Fruit fly (Drosophila melanogaster) whole organism, embryonic: ENCODE data around the gene CG8563.

Source experiments
- Abd-B ChIP-seq: fragments of 200-800 bp; sonication (Bioruptor generic); optimal IDR thresholded peaks from 2 replicates; lab custom pipeline; 2018; ENCODE audit warnings: missing biosample characterization, mild to moderate bottlenecking, missing genetic modification characterization, moderate library complexity
- Atf3 ChIP-seq: fragments of 200-800 bp; sonication (Bioruptor generic); optimal IDR thresholded peaks from 3 replicates; lab custom pipeline; 2016; ENCODE audit warnings: missing biosample characterization, missing genetic modification characterization
- CG10209 ChIP-seq: fragments of 200-800 bp; sonication (Bioruptor generic); optimal IDR thresholded peaks from 3 replicates; lab custom pipeline; 2017; ENCODE audit warnings: missing biosample characterization, mild to moderate bottlenecking, missing genetic modification characterization, missing genetic modification reagents
- CG11085 ChIP-seq: fragments of 200-800 bp; sonication (Bioruptor generic); IDR thresholded peaks from 2 replicates; pipeline ENCODE4 v1.3.6; 2022; ENCODE audit warnings: missing biosample characterization, missing genetic modification characterization
- CG11093 ChIP-seq: fragments of 200-800 bp; sonication (Bioruptor generic); IDR thresholded peaks from 3 replicates; pipeline ENCODE4 v1.3.6; 2022; ENCODE audit warnings: missing biosample characterization, missing genetic modification characterization
- CG11398 ChIP-seq: fragments of 200-800 bp; sonication (Bioruptor generic); optimal IDR thresholded peaks from 2 replicates; lab custom pipeline; 2016; ENCODE audit warnings: missing biosample characterization, missing genetic modification characterization
- CG12155 ChIP-seq: fragments of 200-800 bp; sonication (Bioruptor generic); optimal IDR thresholded peaks from 3 replicates; lab custom pipeline; 2016; ENCODE audit warnings: missing biosample characterization, missing genetic modification characterization
- CG13287 ChIP-seq: fragments of 200-800 bp; sonication (Bioruptor generic); IDR thresholded peaks from 2 replicates; pipeline ENCODE4 v1.3.6; 2022; ENCODE audit warnings: missing biosample characterization, missing genetic modification characterization; ENCODE audit not compliant: partially characterized antibody
- CG13894 ChIP-seq: fragments of 200-800 bp; sonication (Bioruptor generic); optimal IDR thresholded peaks from 3 replicates; lab custom pipeline; 2018; ENCODE audit warnings: missing biosample characterization, mild to moderate bottlenecking, missing genetic modification characterization, moderate library complexity
- CG1602 ChIP-seq: fragments of 200-800 bp; sonication (Bioruptor generic); optimal IDR thresholded peaks from 3 replicates; lab custom pipeline; 2016; ENCODE audit warnings: missing biosample characterization, missing genetic modification characterization
- CG17802 ChIP-seq: fragments of 200-800 bp; sonication (Bioruptor generic); optimal IDR thresholded peaks from 2 replicates; lab custom pipeline; 2018; ENCODE audit warnings: missing biosample characterization, mild to moderate bottlenecking, missing genetic modification characterization, moderate library complexity
- CG18262 ChIP-seq: fragments of 200-800 bp; optimal IDR thresholded peaks from 3 replicates; lab custom pipeline; 2019; ENCODE audit warnings: missing biosample characterization, mild to moderate bottlenecking, missing genetic modification characterization, moderate library complexity
- CG18476 ChIP-seq: fragments of 200-800 bp; sonication (Bioruptor generic); optimal IDR thresholded peaks from 2 replicates; lab custom pipeline; 2016; ENCODE audit warnings: missing biosample characterization, mild to moderate bottlenecking, missing genetic modification characterization
- CG18599 ChIP-seq: fragments of 200-800 bp; sonication (Bioruptor generic); optimal IDR thresholded peaks from 3 replicates; lab custom pipeline; 2017; ENCODE audit warnings: missing biosample characterization, missing genetic modification characterization, mild to moderate bottlenecking, moderate library complexity, missing genetic modification reagents
- CG2129 ChIP-seq: fragments of 200-800 bp; sonication (Bioruptor generic); IDR thresholded peaks from 2 replicates; pipeline ENCODE4 v1.3.6; 2022; ENCODE audit warnings: missing biosample characterization, missing genetic modification characterization; ENCODE audit not compliant: partially characterized antibody
- CG3163 ChIP-seq: fragments of 200-800 bp; sonication (Bioruptor generic); optimal IDR thresholded peaks from 3 replicates; lab custom pipeline; 2016; ENCODE audit warnings: missing biosample characterization, missing genetic modification characterization
- CG42726 ChIP-seq: fragments of 200-800 bp; sonication (Bioruptor generic); IDR thresholded peaks from 2 replicates; pipeline ENCODE4 v1.3.6; 2022; ENCODE audit warnings: missing biosample characterization, missing genetic modification characterization; ENCODE audit not compliant: partially characterized antibody
- CG4617 ChIP-seq: fragments of 200-800 bp; sonication (Bioruptor generic); optimal IDR thresholded peaks from 3 replicates; lab custom pipeline; 2016; ENCODE audit warnings: missing biosample characterization, missing genetic modification characterization, borderline replicate concordance
- CG6854 ChIP-seq: fragments of 200-800 bp; sonication (Bioruptor generic); optimal IDR thresholded peaks from 3 replicates; lab custom pipeline; 2017; ENCODE audit warnings: missing biosample characterization, mild to moderate bottlenecking, missing genetic modification characterization
- CG7745 ChIP-seq: fragments of 200-800 bp; sonication (Bioruptor generic); optimal IDR thresholded peaks from 2 replicates; lab custom pipeline; 2018; ENCODE audit warnings: missing biosample characterization, mild to moderate bottlenecking, missing genetic modification characterization, moderate library complexity
- CG7963 ChIP-seq: fragments of 200-800 bp; sonication (Bioruptor generic); IDR thresholded peaks from 3 replicates; pipeline ENCODE4 v1.3.6; 2022; ENCODE audit warnings: missing biosample characterization, missing genetic modification characterization; ENCODE audit not compliant: partially characterized antibody
- CG9932 ChIP-seq: fragments of 200-800 bp; sonication (Bioruptor generic); IDR thresholded peaks from 2 replicates; pipeline ENCODE4 v1.3.6; 2022; ENCODE audit warnings: missing biosample characterization, missing genetic modification characterization
- Dbx ChIP-seq: fragments of 200-800 bp; sonication (Bioruptor generic); IDR thresholded peaks from 3 replicates; pipeline ENCODE4 v1.3.6; 2022; ENCODE audit warnings: missing biosample characterization, missing genetic modification characterization
- Dek ChIP-seq: fragments of 200-800 bp; sonication (Bioruptor generic); optimal IDR thresholded peaks from 3 replicates; lab custom pipeline; 2019; ENCODE audit warnings: missing biosample characterization, mild to moderate bottlenecking, missing genetic modification characterization, moderate library complexity
- Dip3 ChIP-seq: fragments of 200-800 bp; sonication (Bioruptor generic); optimal IDR thresholded peaks from 3 replicates; lab custom pipeline; 2016; ENCODE audit warnings: missing biosample characterization, missing genetic modification characterization
- Doc3 ChIP-seq: fragments of 200-800 bp; sonication (Bioruptor generic); IDR thresholded peaks from 3 replicates; pipeline ENCODE4 v1.3.6; 2022; ENCODE audit warnings: missing biosample characterization, missing genetic modification characterization; ENCODE audit not compliant: partially characterized antibody
- Drgx ChIP-seq: fragments of 200-800 bp; sonication (Bioruptor generic); IDR thresholded peaks from 2 replicates; pipeline ENCODE4 v1.3.6; 2022; ENCODE audit warnings: missing biosample characterization, missing genetic modification characterization
- Ets65A ChIP-seq: fragments of 200-800 bp; sonication (Bioruptor generic); peaks from one replicate; lab custom pipeline; 2016; ENCODE audit warnings: missing biosample characterization, missing genetic modification characterization
- GATAe ChIP-seq: fragments of 200-800 bp; sonication (Bioruptor generic); conservative IDR thresholded peaks from 2 replicates; pipeline ENCODE4 v1.3.6; 2022; ENCODE audit warnings: missing biosample characterization, missing genetic modification characterization
- Gsc ChIP-seq: fragments of 200-800 bp; sonication (Bioruptor generic); IDR thresholded peaks from 2 replicates; pipeline ENCODE4 v1.3.6; 2022; ENCODE audit warnings: missing biosample characterization, missing genetic modification characterization
- HLH3B ChIP-seq: fragments of 200-800 bp; sonication (Bioruptor generic); IDR thresholded peaks from 2 replicates; pipeline ENCODE4 v1.3.6; 2022; ENCODE audit warnings: missing biosample characterization, missing genetic modification characterization
- Jarid2 ChIP-seq: fragments of 200-800 bp; sonication (Bioruptor generic); optimal IDR thresholded peaks from 3 replicates; lab custom pipeline; 2017; ENCODE audit warnings: mild to moderate bottlenecking, missing biosample characterization, missing genetic modification reagents, missing genetic modification characterization
- MBD-R2 ChIP-seq: fragments of 200-800 bp; sonication (Bioruptor generic); IDR thresholded peaks from 2 replicates; pipeline ENCODE4 v1.3.6; 2022; ENCODE audit warnings: missing biosample characterization, missing genetic modification characterization
- Opbp ChIP-seq: fragments of 200-800 bp; sonication (Bioruptor generic); IDR thresholded peaks from 3 replicates; pipeline ENCODE4 v1.3.6; 2022; ENCODE audit warnings: missing biosample characterization, missing genetic modification characterization; ENCODE audit not compliant: partially characterized antibody
- eve ChIP-seq, 2 experiments: fragments of >200 bp; optimal IDR thresholded peaks; 2 replicates each; lab custom pipeline; 2017; ENCODE audit warnings: missing biosample characterization in 2 of 2, missing genetic modification characterization in 2 of 2
- gro ChIP-seq: fragments of 200-800 bp; sonication (Bioruptor generic); optimal IDR thresholded peaks from 2 replicates; lab custom pipeline; 2016; ENCODE audit warnings: missing biosample characterization, missing genetic modification characterization
- hbn ChIP-seq: fragments of 200-800 bp; sonication (Bioruptor generic); IDR thresholded peaks from 2 replicates; pipeline ENCODE4 v1.3.6; 2022; ENCODE audit warnings: missing biosample characterization, missing genetic modification characterization; ENCODE audit not compliant: partially characterized antibody
- hth ChIP-seq: fragments of >200 bp; optimal IDR thresholded peaks from 2 replicates; lab custom pipeline; 2017; ENCODE audit warnings: inconsistent platforms
- knrl ChIP-seq: fragments of 200-800 bp; sonication (Bioruptor generic); IDR thresholded peaks from 3 replicates; pipeline ENCODE4 v1.3.6; 2022; ENCODE audit warnings: missing biosample characterization, missing genetic modification characterization; ENCODE audit not compliant: partially characterized antibody
- lmd ChIP-seq: fragments of 200-800 bp; sonication (Bioruptor generic); IDR thresholded peaks from 2 replicates; pipeline ENCODE4 v1.3.6; 2022; ENCODE audit warnings: missing biosample characterization, missing genetic modification characterization
- luna ChIP-seq: fragments of 200-800 bp; sonication (Bioruptor generic); optimal IDR thresholded peaks from 2 replicates; lab custom pipeline; 2016; ENCODE audit warnings: missing biosample characterization, missing genetic modification characterization
- sd ChIP-seq: fragments of 200-800 bp; sonication (Bioruptor generic); optimal IDR thresholded peaks from 3 replicates; lab custom pipeline; 2018; ENCODE audit warnings: missing biosample characterization, mild to moderate bottlenecking, missing genetic modification characterization, moderate library complexity
- sna ChIP-seq: fragments of 200-800 bp; sonication (Bioruptor generic); IDR thresholded peaks from 2 replicates; pipeline ENCODE4 v1.3.6; 2022; ENCODE audit warnings: missing biosample characterization, missing genetic modification characterization; ENCODE audit not compliant: partially characterized antibody
- tll ChIP-seq, 2 experiments: fragments of 200-800 bp in 1 of 2; fragments of >200 bp in 1 of 2; sonication (Bioruptor generic) in 1 of 2; optimal IDR thresholded peaks; 2 replicates each; lab custom pipeline; 2017 to 2019; ENCODE audit warnings: missing biosample characterization in 2 of 2, missing genetic modification characterization in 2 of 2, mild to moderate bottlenecking in 1 of 2, moderate library complexity in 1 of 2
- unpg ChIP-seq: fragments of 200-800 bp; sonication (Bioruptor generic); optimal IDR thresholded peaks from 3 replicates; lab custom pipeline; 2018; ENCODE audit warnings: missing biosample characterization, mild to moderate bottlenecking, missing genetic modification characterization, moderate library complexity
- vfl ChIP-seq: fragments of 200-800 bp; sonication (Bioruptor generic); optimal IDR thresholded peaks from 2 replicates; lab custom pipeline; 2016; ENCODE audit warnings: missing biosample characterization, missing genetic modification characterization
- wek ChIP-seq: fragments of 200-800 bp; sonication (Bioruptor generic); optimal IDR thresholded peaks from 3 replicates; lab custom pipeline; 2018; ENCODE audit warnings: missing biosample characterization, mild to moderate bottlenecking, missing genetic modification characterization, moderate library complexity

Gene CG8563

DNA sequence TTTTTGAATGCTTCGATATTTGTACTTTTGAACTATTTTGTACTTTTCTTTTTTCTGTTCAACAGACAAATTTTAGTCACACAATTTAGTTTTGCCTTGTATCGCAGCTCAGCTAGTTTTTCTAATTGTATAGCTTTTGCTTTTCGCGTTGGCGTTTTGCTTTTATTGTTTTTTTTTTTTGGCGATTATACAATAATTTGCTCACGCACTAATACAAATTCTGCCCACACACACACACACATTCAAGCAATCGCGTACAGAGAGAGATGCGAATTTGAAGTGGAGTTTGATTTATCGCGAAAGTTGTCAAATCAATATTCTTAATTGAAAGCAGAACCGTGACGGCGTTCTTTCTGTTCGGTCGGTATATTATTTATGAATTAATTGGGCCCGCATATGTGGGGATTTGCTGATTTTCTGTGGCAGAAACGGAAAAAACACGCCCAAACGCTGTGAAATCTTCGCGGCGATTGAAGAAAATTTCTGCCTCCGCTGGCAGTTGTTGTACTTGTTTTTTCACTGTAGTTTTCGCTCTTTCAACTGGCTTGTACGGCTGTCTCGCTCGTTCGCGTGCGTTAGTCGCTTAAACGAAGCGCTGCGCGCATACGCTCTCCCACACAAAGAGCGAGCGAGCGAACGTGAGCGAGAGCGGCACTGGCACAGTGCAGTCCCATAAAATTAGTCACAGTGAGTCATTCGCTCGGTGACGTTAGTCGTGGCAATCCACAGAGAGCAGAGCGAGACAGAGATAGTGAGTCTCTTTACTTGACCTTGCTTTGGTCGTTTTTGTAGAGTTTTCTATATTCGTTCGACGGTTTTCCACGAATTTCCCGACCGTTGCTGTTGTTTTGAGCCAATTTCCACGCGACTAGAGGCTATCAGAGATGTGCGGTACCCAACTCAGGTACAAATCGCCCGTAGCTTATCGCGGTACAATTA, 44.4 kb downstream of the CG8563 start, which contains the start of gene Rac2 (continued):
- TF ChIP-seq CG13287 (GFP tag; lab: Robert Waterston, UW) (peak; percentile 56; the same call in 1 of the 2 replicates), Jarid2 (peak; percentile 66), Ets65A (GFP tag; lab: Kevin White, UChicago) (no peak), CG2129 (GFP tag; lab: Robert Waterston, UW) (no peak), CG3163 (GFP tag; lab: Kevin White, UChicago) (peak; percentile 89), lmd (GFP tag; lab: Robert Waterston, UW) (0 out of 2 replicates have a peak, but pooled peaks have one; percentile 10), sna (GFP tag; lab: Robert Waterston, UW) (0 out of 2 replicates have a peak, but pooled peaks have one; percentile 46), CG18262 (tag; lab: Kevin White, UChicago) (peak; percentile 11), CG10209 (GFP tag; lab: Kevin White, UChicago) (no peak), CG42726 (GFP tag; lab: Robert Waterston, UW) (0 out of 2 replicates have a peak, but pooled peaks have one; percentile 18), unpg (GFP tag; lab: Kevin White, UChicago) (no peak), vfl (GFP tag; lab: Kevin White, UChicago) (no peak), hbn (peak; percentile 44), Drgx (GFP tag; lab: Robert Waterston, UW) (peak; percentile 22), CG11085 (GFP tag; lab: Robert Waterston, UW) (no peak), MBD-R2 (GFP tag; lab: Robert Waterston, UW) (0 out of 2 replicates have a peak, but pooled peaks have one; percentile 21), CG9932 (GFP tag; lab: Robert Waterston, UW) (peak; percentile 52), CG7963 (GFP tag; lab: Robert Waterston, UW) (no peak), wek (GFP tag; lab: Kevin White, UChicago) (no peak), hth (lab: Kevin White, UChicago) (no peak), GATAe (GFP tag; lab: Robert Waterston, UW) (no peak), eve (GFP tag; optimal IDR thresholded peaks at IDR 0.05; lab: Kevin White, UChicago) (peak in 1 of 2 experiments; percentile 60), CG13894 (tag; lab: Kevin White, UChicago) (no peak), CG18476 (GFP tag; lab: Kevin White, UChicago) (no peak), CG4617 (GFP tag; lab: Kevin White, UChicago) (no peak), CG6854 (GFP tag; lab: Kevin White, UChicago) (no peak), Abd-B (no peak), HLH3B (GFP tag; lab: Robert Waterston, UW) (no peak), sd (tag; lab: Kevin White, UChicago) (peak; percentile 63), CG17802 (no peak), CG18599 (no peak), Dek (no peak), Doc3 (GFP tag; lab: Robert Waterston, UW) (no peak), knrl (GFP tag; lab: Robert Waterston, UW) (peak; percentile 13; the same call in 1 of the 3 replicates), tll (GFP tag; optimal IDR thresholded peaks at IDR 0.05; lab: Kevin White, UChicago) (peak in 1 of 2 experiments; percentile 95), CG1602 (GFP tag; lab: Kevin White, UChicago) (no peak), gro (peak; percentile 12), Dip3 (GFP tag; lab: Kevin White, UChicago) (no peak), Opbp (GFP tag; lab: Robert Waterston, UW) (peak; percentile 53; the same call in 2 of the 3 replicates), Gsc (GFP tag; lab: Robert Waterston, UW) (no peak), Dbx (peak; percentile 53; the same call in 1 of the 3 replicates), CG11093 (GFP tag; lab: Robert Waterston, UW) (0 out of 3 replicates have a peak, but pooled peaks have one; percentile 17), CG7745 (tag; lab: Kevin White, UChicago) (no peak), CG12155 (GFP tag; lab: Kevin White, UChicago) (peak; percentile 30), luna (GFP tag; lab: Kevin White, UChicago) (no peak), CG11398 (GFP tag; lab: Kevin White, UChicago) (peak; percentile 22), Atf3 (peak; percentile 57)
